Fruit fly (Drosophila melanogaster) whole organism, embryonic: ENCODE data around the gene Gr61a.
A peak's percentile ranks its signal among the peaks of the same experiment; 100 is the strongest.

Source experiments
- ATbp ChIP-seq: fragments of 200-800 bp; sonication (Bioruptor generic); optimal IDR thresholded peaks from 2 replicates; lab custom pipeline; 2017; ENCODE audit warnings: missing biosample characterization, mild to moderate bottlenecking, missing genetic modification characterization, missing genetic modification reagents
- CG12391 ChIP-seq: fragments of 200-800 bp; sonication (Bioruptor generic); optimal IDR thresholded peaks from 3 replicates; lab custom pipeline; 2018; ENCODE audit warnings: missing biosample characterization, mild to moderate bottlenecking, missing genetic modification characterization, moderate library complexity
- CG15269 ChIP-seq: fragments of 200-800 bp; sonication (Bioruptor generic); optimal IDR thresholded peaks from 2 replicates; lab custom pipeline; 2018; ENCODE audit warnings: missing biosample characterization, mild to moderate bottlenecking, missing genetic modification characterization, moderate library complexity
- CG17359 ChIP-seq: fragments of 200-800 bp; sonication (Bioruptor generic); optimal IDR thresholded peaks from 3 replicates; lab custom pipeline; 2018; ENCODE audit warnings: missing biosample characterization, mild to moderate bottlenecking, missing genetic modification characterization, moderate library complexity
- CG1792 ChIP-seq: fragments of 200-800 bp; sonication (Bioruptor generic); optimal IDR thresholded peaks from 2 replicates; lab custom pipeline; 2016; ENCODE audit warnings: missing biosample characterization, missing genetic modification characterization
- CG18764 ChIP-seq: fragments of 200-800 bp; sonication (Bioruptor generic); optimal IDR thresholded peaks from 3 replicates; lab custom pipeline; 2016; ENCODE audit warnings: missing biosample characterization, missing genetic modification characterization
- CG2129 ChIP-seq: fragments of 200-800 bp; sonication (Bioruptor generic); IDR thresholded peaks from 2 replicates; pipeline ENCODE4 v1.3.6; 2022; ENCODE audit warnings: missing biosample characterization, missing genetic modification characterization; ENCODE audit not compliant: partially characterized antibody
- CG2678 ChIP-seq: fragments of 200-800 bp; sonication (Bioruptor generic); optimal IDR thresholded peaks from 3 replicates; lab custom pipeline; 2019; ENCODE audit warnings: missing biosample characterization, mild to moderate bottlenecking, missing genetic modification characterization, moderate library complexity
- CG3065 ChIP-seq: fragments of 200-800 bp; sonication (Bioruptor generic); optimal IDR thresholded peaks from 2 replicates; lab custom pipeline; 2016; ENCODE audit warnings: missing biosample characterization, missing genetic modification characterization
- CG3726 ChIP-seq: fragments of 200-800 bp; sonication (Bioruptor generic); IDR thresholded peaks from 3 replicates; pipeline ENCODE4, ENCODE4 v1.3.6; 2022; ENCODE audit warnings: missing biosample characterization, missing genetic modification characterization
- CG6272 ChIP-seq: fragments of 200-800 bp; sonication (Bioruptor generic); IDR thresholded peaks from 2 replicates; pipeline ENCODE4 v1.3.6; 2022; ENCODE audit warnings: missing biosample characterization, missing genetic modification characterization
- CG6689 ChIP-seq: fragments of 200-800 bp; sonication (Bioruptor generic); IDR thresholded peaks from 2 replicates; pipeline ENCODE4 v1.3.6; 2022; ENCODE audit warnings: missing biosample characterization, missing genetic modification characterization
- CG8765 ChIP-seq: fragments of 200-800 bp; sonication (Bioruptor generic); IDR thresholded peaks from 2 replicates; pipeline ENCODE4 v1.3.6; 2022; ENCODE audit warnings: missing biosample characterization, missing genetic modification characterization
- CHES-1-like ChIP-seq: fragments of 200-800 bp; sonication (Bioruptor generic); optimal IDR thresholded peaks from 2 replicates; lab custom pipeline; 2016; ENCODE audit warnings: missing biosample characterization, missing genetic modification characterization
- D19A ChIP-seq: fragments of 200-800 bp; optimal IDR thresholded peaks from 3 replicates; lab custom pipeline; 2019; ENCODE audit warnings: missing biosample characterization, mild to moderate bottlenecking, missing genetic modification characterization, moderate library complexity
- Drgx ChIP-seq: fragments of 200-800 bp; sonication (Bioruptor generic); IDR thresholded peaks from 2 replicates; pipeline ENCODE4 v1.3.6; 2022; ENCODE audit warnings: missing biosample characterization, missing genetic modification characterization
- E2f1 ChIP-seq: fragments of 200-800 bp; sonication (Bioruptor generic); IDR thresholded peaks from 2 replicates; pipeline ENCODE4 v1.3.6; 2022; ENCODE audit warnings: missing biosample characterization, missing genetic modification characterization
- Ets97D ChIP-seq: fragments of 200-800 bp; sonication (Bioruptor generic); optimal IDR thresholded peaks from 3 replicates; lab custom pipeline; 2016; ENCODE audit warnings: missing biosample characterization, missing genetic modification characterization
- Fer3 ChIP-seq: fragments of 200-800 bp; sonication (Bioruptor generic); optimal IDR thresholded peaks from 2 replicates; lab custom pipeline; 2018; ENCODE audit warnings: missing biosample characterization, mild to moderate bottlenecking, missing genetic modification characterization, moderate library complexity
- Hand ChIP-seq: fragments of 200-800 bp; sonication (Bioruptor generic); optimal IDR thresholded peaks from 2 replicates; lab custom pipeline; 2017; ENCODE audit warnings: mild to moderate bottlenecking, missing biosample characterization, missing genetic modification reagents, missing genetic modification characterization
- Hr51 ChIP-seq, 2 experiments: fragments of 200-800 bp; sonication (Bioruptor generic); optimal IDR thresholded peaks; 2 replicates in 1 of 2; 3 replicates in 1 of 2; lab custom pipeline; 2016 to 2018; ENCODE audit warnings: missing biosample characterization in 2 of 2, missing genetic modification characterization in 2 of 2, mild to moderate bottlenecking in 1 of 2, moderate library complexity in 1 of 2
- Lim3 ChIP-seq: fragments of 200-800 bp; sonication (Bioruptor generic); IDR thresholded peaks from 2 replicates; pipeline ENCODE4 v1.3.6; 2022; ENCODE audit warnings: missing biosample characterization, missing genetic modification characterization
- Mes4 ChIP-seq: fragments of 200-800 bp; sonication (Bioruptor generic); optimal IDR thresholded peaks from 2 replicates; lab custom pipeline; 2016; ENCODE audit warnings: missing biosample characterization, missing genetic modification characterization
- Rx ChIP-seq: fragments of 200-800 bp; sonication (Bioruptor generic); IDR thresholded peaks from 2 replicates; pipeline ENCODE4 v1.3.6; 2022; ENCODE audit warnings: missing biosample characterization, missing genetic modification characterization
- Sox100B ChIP-seq: fragments of 200-800 bp; sonication (Bioruptor generic); optimal IDR thresholded peaks from 3 replicates; lab custom pipeline; 2018; ENCODE audit warnings: missing biosample characterization, mild to moderate bottlenecking, missing genetic modification characterization
- ato ChIP-seq: fragments of 200-800 bp; sonication (Bioruptor generic); IDR thresholded peaks from 2 replicates; pipeline ENCODE4 v1.3.6; 2022; ENCODE audit warnings: missing biosample characterization, missing genetic modification characterization; ENCODE audit not compliant: partially characterized antibody
- cato ChIP-seq: fragments of 200-800 bp; sonication (Bioruptor generic); optimal IDR thresholded peaks from 2 replicates; lab custom pipeline; 2016; ENCODE audit warnings: missing biosample characterization, missing genetic modification characterization, borderline replicate concordance
- cg ChIP-seq: fragments of 200-800 bp; sonication (Bioruptor generic); optimal IDR thresholded peaks from 3 replicates; lab custom pipeline; 2019; ENCODE audit warnings: missing biosample characterization, mild to moderate bottlenecking, missing genetic modification characterization, moderate library complexity
- danr ChIP-seq: fragments of 200-800 bp; sonication (Bioruptor generic); IDR thresholded peaks from 2 replicates; pipeline ENCODE4 v1.3.6; 2022; ENCODE audit warnings: missing biosample characterization, missing genetic modification characterization
- dimm ChIP-seq: fragments of 200-800 bp; sonication (Bioruptor generic); IDR thresholded peaks from 2 replicates; pipeline ENCODE4 v1.3.6; 2022; ENCODE audit warnings: missing biosample characterization, missing genetic modification characterization
- gem ChIP-seq: fragments of 200-800 bp; sonication (Bioruptor generic); optimal IDR thresholded peaks from 2 replicates; lab custom pipeline; 2019; ENCODE audit warnings: missing biosample characterization, mild to moderate bottlenecking, missing genetic modification characterization, moderate library complexity
- gro ChIP-seq: fragments of 200-800 bp; sonication (Bioruptor generic); optimal IDR thresholded peaks from 2 replicates; lab custom pipeline; 2016; ENCODE audit warnings: missing biosample characterization, missing genetic modification characterization
- ind ChIP-seq: fragments of 200-800 bp; sonication (Bioruptor generic); optimal IDR thresholded peaks from 3 replicates; lab custom pipeline; 2016; ENCODE audit warnings: missing biosample characterization, missing genetic modification characterization
- kah ChIP-seq: fragments of 200-800 bp; sonication (Bioruptor generic); optimal IDR thresholded peaks from 2 replicates; lab custom pipeline; 2018; ENCODE audit warnings: missing biosample characterization, mild to moderate bottlenecking, missing genetic modification characterization
- ken ChIP-seq: fragments of 200-800 bp; sonication (Bioruptor generic); IDR thresholded peaks from 3 replicates; pipeline ENCODE4 v1.3.6; 2022; ENCODE audit warnings: missing biosample characterization, missing genetic modification characterization
- phol ChIP-seq: fragments of 200-800 bp; sonication (Bioruptor generic); optimal IDR thresholded peaks from 3 replicates; lab custom pipeline; 2018; ENCODE audit warnings: missing biosample characterization, mild to moderate bottlenecking, missing genetic modification characterization, moderate library complexity
- prd ChIP-seq, 3 experiments: fragments of >200 bp in 2 of 3; fragments of 200-800 bp in 1 of 3; sonication (Bioruptor generic) in 1 of 3; optimal IDR thresholded peaks in 2 of 3; IDR thresholded peaks in 1 of 3; 2 replicates in 2 of 3; 3 replicates in 1 of 3; pipeline versions ENCODE4 v1.3.6 to Lab custom; 2017 to 2022; ENCODE audit warnings: missing biosample characterization in 1 of 3, missing genetic modification characterization in 1 of 3
- row ChIP-seq: fragments of 200-800 bp; sonication (Bioruptor generic); IDR thresholded peaks from 3 replicates; pipeline ENCODE4 v1.3.6; 2022; ENCODE audit warnings: missing biosample characterization, missing genetic modification characterization
- run ChIP-seq: fragments of 200-800 bp; sonication (Bioruptor generic); optimal IDR thresholded peaks from 3 replicates; lab custom pipeline; 2018; ENCODE audit warnings: missing biosample characterization, mild to moderate bottlenecking, missing genetic modification characterization
- sc ChIP-seq, 3 experiments: fragments of >200 bp in 2 of 3; fragments of 200-800 bp in 1 of 3; sonication (Bioruptor generic) in 1 of 3; optimal IDR thresholded peaks; 2 replicates in 2 of 3; 3 replicates in 1 of 3; lab custom pipeline; 2017; ENCODE audit warnings: mild to moderate bottlenecking in 1 of 3, missing biosample characterization in 1 of 3, missing genetic modification characterization in 1 of 3, missing genetic modification reagents in 1 of 3
- slbo ChIP-seq: fragments of 200-800 bp; sonication (Bioruptor generic); IDR thresholded peaks from 2 replicates; pipeline ENCODE4 v1.3.6; 2022; ENCODE audit warnings: missing biosample characterization, missing genetic modification characterization
- so ChIP-seq: fragments of 200-800 bp; sonication (Bioruptor generic); IDR thresholded peaks from 3 replicates; pipeline ENCODE4 v1.3.6; 2022; ENCODE audit warnings: missing biosample characterization, missing genetic modification characterization
- sob ChIP-seq: fragments of 200-800 bp; sonication (Bioruptor generic); IDR thresholded peaks from 2 replicates; pipeline ENCODE4 v1.3.6; 2022; ENCODE audit warnings: missing biosample characterization, missing genetic modification characterization
- ssp ChIP-seq: fragments of 200-800 bp; sonication (Bioruptor generic); IDR thresholded peaks from 2 replicates; pipeline ENCODE4 v1.3.6; 2022; ENCODE audit warnings: missing biosample characterization, missing genetic modification characterization
- tin ChIP-seq: fragments of 200-800 bp; sonication (Bioruptor generic); optimal IDR thresholded peaks from 3 replicates; lab custom pipeline; 2016; ENCODE audit warnings: missing biosample characterization, missing genetic modification characterization
- ttk ChIP-seq: fragments of 200-800 bp; sonication (Bioruptor generic); IDR thresholded peaks from 2 replicates; pipeline ENCODE4 v2.1.2; 2022; ENCODE audit warnings: missing biosample characterization, missing genetic modification characterization
- z ChIP-seq: fragments of 200-800 bp; sonication (Bioruptor generic); IDR thresholded peaks from 3 replicates; pipeline ENCODE4 v1.3.6; 2022; ENCODE audit warnings: missing biosample characterization, missing genetic modification characterization

Gene Gr61a

DNA sequence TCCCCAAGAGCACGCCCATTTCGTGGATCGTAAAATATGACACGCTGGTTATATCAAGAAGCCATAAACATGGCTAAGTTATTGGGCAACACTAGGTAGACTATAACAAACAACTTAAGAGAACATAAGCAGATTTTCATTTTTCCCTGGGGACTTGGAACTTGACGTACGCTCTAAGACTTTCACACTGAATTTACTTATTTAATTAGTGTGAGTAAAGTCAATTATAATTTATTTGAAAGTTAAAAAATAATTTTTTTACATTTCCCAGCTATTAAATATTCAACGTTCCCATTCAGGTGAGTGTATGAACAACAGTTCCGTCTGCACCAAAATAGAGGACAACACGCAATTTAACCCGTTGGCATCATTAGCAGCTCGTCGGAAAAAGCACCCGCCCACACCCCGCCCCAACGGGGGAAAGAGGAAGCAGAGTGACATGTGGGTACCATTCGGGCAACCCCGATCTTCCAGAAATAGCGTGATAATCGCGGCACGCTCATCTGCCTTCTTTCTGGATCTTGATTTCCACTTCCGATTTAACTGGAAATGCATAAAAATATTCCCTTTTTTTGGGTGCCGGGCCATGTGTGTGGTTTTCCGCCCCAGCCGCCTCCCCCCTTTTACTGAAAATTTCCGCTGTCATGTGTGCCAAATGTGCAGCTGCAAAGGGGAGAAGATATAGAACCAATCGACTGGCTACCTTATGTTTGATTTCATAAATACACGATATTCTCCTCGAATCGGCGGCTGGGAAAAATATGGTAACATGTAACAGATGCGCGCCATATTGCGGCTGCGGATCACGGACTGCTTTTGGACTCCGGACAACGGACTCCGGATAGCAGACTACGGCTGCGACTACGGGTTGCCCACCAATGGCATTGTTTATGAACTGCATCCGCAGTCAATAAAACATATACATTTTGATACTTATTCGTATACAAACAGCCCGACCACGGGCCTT, 25.7 kb upstream of the Gr61a start (continued):
- TF ChIP-seq tin: no peak
- 0 out of 3 replicates have a peak, but pooled peaks have one; percentile 18 for TF ChIP-seq CG3726 (GFP tag; lab: Robert Waterston, UW)
- TF ChIP-seq sob (GFP tag; lab: Robert Waterston, UW): peak; percentile 14; the same call in 1 of the 2 replicates
- peak; percentile 87 for TF ChIP-seq D19A (tag; lab: Kevin White, UChicago)
- TF ChIP-seq E2f1 (GFP tag; lab: Robert Waterston, UW): peak; percentile 63
- TF ChIP-seq run (tag; lab: Kevin White, UChicago): no peak
- peak; percentile 53 for TF ChIP-seq CG15269 (tag; lab: Kevin White, UChicago)
- peak; percentile 35 for TF ChIP-seq Sox100B (GFP tag; lab: Kevin White, UChicago)
- TF ChIP-seq CG18764: no peak
- peak; percentile 4 for TF ChIP-seq Fer3 (tag; lab: Kevin White, UChicago)
- peak; percentile 56 for TF ChIP-seq slbo (GFP tag; lab: Robert Waterston, UW)
- TF ChIP-seq phol (tag; lab: Kevin White, UChicago): peak; percentile 20
- TF ChIP-seq CG17359 (tag; lab: Kevin White, UChicago): peak; percentile 64
- TF ChIP-seq ind (GFP tag; lab: Kevin White, UChicago): no peak
- TF ChIP-seq so (GFP tag; lab: Robert Waterston, UW): 0 out of 3 replicates have a peak, but pooled peaks have one; percentile 51
- TF ChIP-seq dimm: peak; percentile 44; the same call in 1 of the 2 replicates
- TF ChIP-seq CG12391: peak; percentile 37
- no peak for TF ChIP-seq ato (GFP tag; lab: Robert Waterston, UW)

- TF ChIP-seq Mes4 (GFP tag; lab: Kevin White, UChicago): no peak
- no peak for TF ChIP-seq ATbp (GFP tag; lab: Kevin White, UChicago)
- no peak for TF ChIP-seq z (GFP tag; lab: Robert Waterston, UW)
- 0 out of 2 replicates have a peak, but pooled peaks have one; percentile 13 for TF ChIP-seq ttk (GFP tag; lab: Robert Waterston, UW)
- no peak for TF ChIP-seq CG6272 (GFP tag; lab: Robert Waterston, UW)
- TF ChIP-seq gem: peak; percentile 36
- no peak for TF ChIP-seq gro
- peak; percentile 21 for TF ChIP-seq CG2678 (tag; lab: Kevin White, UChicago)
- TF ChIP-seq Ets97D (GFP tag; lab: Kevin White, UChicago): no peak
- no peak for TF ChIP-seq ssp (GFP tag; lab: Robert Waterston, UW)
- no peak for TF ChIP-seq Sox100B (GFP tag; lab: Kevin White, UChicago)
- TF ChIP-seq row (GFP tag; lab: Robert Waterston, UW): peak; percentile 15; the same call in 1 of the 3 replicates
- TF ChIP-seq Hand (GFP tag; lab: Kevin White, UChicago): no peak
- no peak for TF ChIP-seq CHES-1-like (GFP tag; lab: Kevin White, UChicago)
- TF ChIP-seq CG1792 (GFP tag; lab: Kevin White, UChicago): no peak
- peak in 1 of 2 experiments; percentile 22 for TF ChIP-seq Hr51 (GFP tag; optimal IDR thresholded peaks at IDR 0.05; lab: Kevin White, UChicago)
- TF ChIP-seq CG6689 (GFP tag; lab: Robert Waterston, UW): no peak
- no peak for TF ChIP-seq Rx (GFP tag; lab: Robert Waterston, UW)
- 0 out of 2 replicates have a peak, but pooled peaks have one; percentile 17 for TF ChIP-seq Drgx (GFP tag; lab: Robert Waterston, UW)
- TF ChIP-seq cato (GFP tag; lab: Kevin White, UChicago): no peak
- TF ChIP-seq Lim3: no peak
- TF ChIP-seq danr: no peak
- TF ChIP-seq kah: no peak
- no peak for TF ChIP-seq ken (GFP tag; lab: Robert Waterston, UW)
- TF ChIP-seq prd (optimal IDR thresholded peaks at IDR 0.05; lab: Kevin White, UChicago): no peak
- no peak for TF ChIP-seq prd (GFP tag; IDR thresholded peaks at IDR 0.05; lab: Robert Waterston, UW)
- TF ChIP-seq cg (GFP tag; lab: Kevin White, UChicago): no peak
- TF ChIP-seq CG8765: no peak
- TF ChIP-seq sc (optimal IDR thresholded peaks at IDR 0.05; lab: Kevin White, UChicago): no peak
- no peak for TF ChIP-seq sc (GFP tag; optimal IDR thresholded peaks at IDR 0.05; lab: Kevin White, UChicago)
- no peak for TF ChIP-seq CG3065 (GFP tag; lab: Kevin White, UChicago)
- TF ChIP-seq CG2129 (GFP tag; lab: Robert Waterston, UW): no peak
Observed at dm6 chr3L:817708-818107, 23.5 kb upstream of the Gr61a start.
